Fruit fly (Drosophila melanogaster) whole organism, embryonic: ENCODE results near the gene Osi2.

Experiments
- Asciz ChIP-seq: fragments of 200-800 bp; sonication (Bioruptor generic); optimal IDR thresholded peaks from 2 replicates; lab custom pipeline; 2017; ENCODE audit warnings: missing biosample characterization, mild to moderate bottlenecking, missing genetic modification characterization, missing genetic modification reagents
- Blimp-1 ChIP-seq: fragments of 200-800 bp; sonication (Bioruptor generic); optimal IDR thresholded peaks from 3 replicates; lab custom pipeline; 2018; ENCODE audit warnings: missing biosample characterization, missing genetic modification characterization, mild to moderate bottlenecking, moderate library complexity, missing genetic modification reagents
- CG11504 ChIP-seq: fragments of 200-800 bp; sonication (Bioruptor generic); optimal IDR thresholded peaks from 3 replicates; lab custom pipeline; 2019; ENCODE audit warnings: missing biosample characterization, mild to moderate bottlenecking, missing genetic modification characterization, moderate library complexity
- CG16779 ChIP-seq: fragments of 200-800 bp; sonication (Bioruptor generic); IDR thresholded peaks from 2 replicates; pipeline ENCODE4 v1.3.6; 2022; ENCODE audit warnings: missing biosample characterization, missing genetic modification characterization
- CG17361 ChIP-seq: fragments of 200-800 bp; sonication (Bioruptor generic); IDR thresholded peaks from 3 replicates; pipeline ENCODE4 v1.3.6; 2022; ENCODE audit warnings: missing biosample characterization, missing genetic modification characterization
- CG18262 ChIP-seq: fragments of 200-800 bp; optimal IDR thresholded peaks from 3 replicates; lab custom pipeline; 2019; ENCODE audit warnings: missing biosample characterization, mild to moderate bottlenecking, missing genetic modification characterization, moderate library complexity
- CG2678 ChIP-seq: fragments of 200-800 bp; sonication (Bioruptor generic); optimal IDR thresholded peaks from 3 replicates; lab custom pipeline; 2019; ENCODE audit warnings: missing biosample characterization, mild to moderate bottlenecking, missing genetic modification characterization, moderate library complexity
- CG32532 ChIP-seq: fragments of 200-800 bp; sonication (Bioruptor generic); IDR thresholded peaks from 2 replicates; pipeline ENCODE4 v1.3.6; 2022; ENCODE audit warnings: missing biosample characterization, missing genetic modification characterization
- CG33557 ChIP-seq: fragments of 200-800 bp; sonication (Bioruptor generic); optimal IDR thresholded peaks from 2 replicates; lab custom pipeline; 2019; ENCODE audit warnings: missing biosample characterization, mild to moderate bottlenecking, missing genetic modification characterization, moderate library complexity
- CG34422 ChIP-seq: fragments of 200-800 bp; sonication (Bioruptor generic); IDR thresholded peaks from 3 replicates; pipeline ENCODE4 v1.3.6; 2022; ENCODE audit warnings: missing biosample characterization, missing genetic modification characterization
- CG7745 ChIP-seq: fragments of 200-800 bp; sonication (Bioruptor generic); optimal IDR thresholded peaks from 2 replicates; lab custom pipeline; 2018; ENCODE audit warnings: missing biosample characterization, mild to moderate bottlenecking, missing genetic modification characterization, moderate library complexity
- CG7839 ChIP-seq: fragments of 200-800 bp; sonication (Bioruptor generic); optimal IDR thresholded peaks from 3 replicates; lab custom pipeline; 2018; ENCODE audit warnings: missing biosample characterization, mild to moderate bottlenecking, missing genetic modification characterization, moderate library complexity
- CG9817 ChIP-seq: fragments of 200-800 bp; sonication (Bioruptor generic); optimal IDR thresholded peaks from 2 replicates; lab custom pipeline; 2018; ENCODE audit warnings: missing biosample characterization, mild to moderate bottlenecking, missing genetic modification characterization, moderate library complexity
- D ChIP-seq, 2 experiments: fragments of 200-800 bp in 1 of 2; fragments of >200 bp in 1 of 2; sonication (Bioruptor generic) in 1 of 2; optimal IDR thresholded peaks; 2 replicates in 1 of 2; 3 replicates in 1 of 2; lab custom pipeline; 2017; ENCODE audit warnings: mild to moderate bottlenecking in 1 of 2, missing biosample characterization in 1 of 2, missing genetic modification characterization in 1 of 2, missing genetic modification reagents in 1 of 2
- Ets65A ChIP-seq: fragments of 200-800 bp; sonication (Bioruptor generic); peaks from one replicate; lab custom pipeline; 2016; ENCODE audit warnings: missing biosample characterization, missing genetic modification characterization
- Hr78 ChIP-seq, 2 experiments: fragments of 200-800 bp in 1 of 2; fragments of >200 bp in 1 of 2; sonication (Bioruptor generic) in 1 of 2; optimal IDR thresholded peaks; 2 replicates each; lab custom pipeline; 2017 to 2019; ENCODE audit warnings: missing biosample characterization in 2 of 2, missing genetic modification characterization in 2 of 2, mild to moderate bottlenecking in 1 of 2, moderate library complexity in 1 of 2
- NC2α ChIP-seq: fragments of 200-800 bp; sonication (Bioruptor generic); optimal IDR thresholded peaks from 2 replicates; lab custom pipeline; 2016; ENCODE audit warnings: missing biosample characterization, missing genetic modification characterization
- Sox100B ChIP-seq: fragments of 200-800 bp; sonication (Bioruptor generic); optimal IDR thresholded peaks from 3 replicates; lab custom pipeline; 2018; ENCODE audit warnings: missing biosample characterization, mild to moderate bottlenecking, missing genetic modification characterization
- Sox102F ChIP-seq: fragments of 200-800 bp; sonication (Bioruptor generic); optimal IDR thresholded peaks from 2 replicates; lab custom pipeline; 2018; ENCODE audit warnings: missing biosample characterization, mild to moderate bottlenecking, missing genetic modification characterization, moderate library complexity
- Tbp ChIP-seq: fragments of >200 bp; optimal IDR thresholded peaks from 2 replicates; lab custom pipeline; 2018; ENCODE audit warnings: missing biosample characterization, missing genetic modification characterization
- Trl ChIP-seq, 3 experiments: fragments of >200 bp in 2 of 3; fragments of 200-800 bp in 1 of 3; sonication (Bioruptor generic) in 1 of 3; optimal IDR thresholded peaks; 2 replicates in 1 of 3; 3 replicates in 2 of 3; lab custom pipeline; 2016 to 2017; ENCODE audit warnings: missing biosample characterization in 1 of 3, missing genetic modification characterization in 1 of 3
- Xbp1 ChIP-seq: fragments of 200-800 bp; sonication (Bioruptor generic); optimal IDR thresholded peaks from 3 replicates; lab custom pipeline; 2016; ENCODE audit warnings: missing biosample characterization, mild to moderate bottlenecking, missing genetic modification characterization
- abd-A ChIP-seq: fragments of 200-800 bp; sonication (Bioruptor generic); optimal IDR thresholded peaks from 3 replicates; lab custom pipeline; 2019; ENCODE audit warnings: missing biosample characterization, mild to moderate bottlenecking, missing genetic modification characterization, moderate library complexity
- cad ChIP-seq: fragments of >200 bp; optimal IDR thresholded peaks from 2 replicates; lab custom pipeline; 2017; ENCODE audit warnings: missing biosample characterization, missing genetic modification characterization
- dmrt99B ChIP-seq: fragments of 200-800 bp; sonication (Bioruptor generic); optimal IDR thresholded peaks from 2 replicates; lab custom pipeline; 2018; ENCODE audit warnings: missing biosample characterization, mild to moderate bottlenecking, missing genetic modification characterization, moderate library complexity
- emc ChIP-seq: fragments of 200-800 bp; sonication (Bioruptor generic); optimal IDR thresholded peaks from 2 replicates; lab custom pipeline; 2016; ENCODE audit warnings: missing biosample characterization, missing genetic modification characterization
- gem ChIP-seq: fragments of 200-800 bp; sonication (Bioruptor generic); optimal IDR thresholded peaks from 2 replicates; lab custom pipeline; 2019; ENCODE audit warnings: missing biosample characterization, mild to moderate bottlenecking, missing genetic modification characterization, moderate library complexity
- kni ChIP-seq: fragments of 200-800 bp; sonication (Bioruptor generic); optimal IDR thresholded peaks from 3 replicates; lab custom pipeline; 2017; ENCODE audit warnings: mild to moderate bottlenecking, missing biosample characterization, missing genetic modification reagents, missing genetic modification characterization
- mirr ChIP-seq: fragments of 200-800 bp; sonication (Bioruptor generic); optimal IDR thresholded peaks from 3 replicates; lab custom pipeline; 2018; ENCODE audit warnings: missing biosample characterization, mild to moderate bottlenecking, missing genetic modification characterization
- nmo ChIP-seq: fragments of 200-800 bp; sonication (Bioruptor generic); optimal IDR thresholded peaks from 2 replicates; lab custom pipeline; 2018; ENCODE audit warnings: missing biosample characterization, mild to moderate bottlenecking, missing genetic modification characterization, moderate library complexity
- phol ChIP-seq: fragments of 200-800 bp; sonication (Bioruptor generic); optimal IDR thresholded peaks from 3 replicates; lab custom pipeline; 2018; ENCODE audit warnings: missing biosample characterization, mild to moderate bottlenecking, missing genetic modification characterization, moderate library complexity
- pros ChIP-seq: fragments of 200-800 bp; sonication (Bioruptor generic); optimal IDR thresholded peaks from 3 replicates; lab custom pipeline; 2019; ENCODE audit warnings: missing biosample characterization, mild to moderate bottlenecking, missing genetic modification characterization, moderate library complexity
- row ChIP-seq: fragments of 200-800 bp; sonication (Bioruptor generic); IDR thresholded peaks from 3 replicates; pipeline ENCODE4 v1.3.6; 2022; ENCODE audit warnings: missing biosample characterization, missing genetic modification characterization
- sens ChIP-seq: fragments of 200-800 bp; sonication (Bioruptor generic); peaks from one replicate; lab custom pipeline; 2016; ENCODE audit warnings: missing biosample characterization, missing genetic modification characterization
- sima ChIP-seq: fragments of 200-800 bp; sonication (Bioruptor generic); optimal IDR thresholded peaks from 2 replicates; lab custom pipeline; 2016; ENCODE audit warnings: missing biosample characterization, missing genetic modification characterization

Gene Osi2

DNA sequence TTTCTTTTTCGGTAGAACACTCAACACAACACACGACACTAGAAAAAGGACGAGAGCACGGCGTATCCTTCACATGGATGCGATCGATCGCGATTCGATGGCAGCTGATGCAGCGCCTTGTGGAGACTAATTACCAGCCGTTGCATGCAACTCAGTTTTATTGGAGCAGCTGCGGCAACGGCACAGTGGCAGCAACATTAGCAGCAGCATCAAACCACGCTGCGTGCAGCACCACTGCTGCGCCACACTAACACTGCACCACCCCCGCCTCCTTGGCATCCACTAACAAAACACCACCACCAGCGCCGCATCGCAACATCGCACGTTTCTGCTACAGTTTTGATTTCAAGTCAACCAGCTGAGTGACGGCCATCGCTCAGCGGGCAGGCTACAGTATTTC lies 12.5 kb downstream of the Osi2 start, which contains the start of gene Osi4:
Osi4 (minus strand) TSS at position 101 of the 400 bp plus-strand sequence.
- no peak for TF ChIP-seq CG9817
- TF ChIP-seq cad = no peak
- TF ChIP-seq CG16779 = no peak

dm6 chr3R:6222119-6222518 lies 12.9 kb downstream of the Osi2 start:
- TF ChIP-seq CG7839 (tag; lab: Kevin White, UChicago) (peak; percentile 16), D (optimal IDR thresholded peaks at IDR 0.05; lab: Kevin White, UChicago) (no peak), D (GFP tag; optimal IDR thresholded peaks at IDR 0.05; lab: Kevin White, UChicago) (peak; percentile 3), row (GFP tag; lab: Robert Waterston, UW) (0 out of 3 replicates have a peak, but pooled peaks have one; percentile 6), sens (GFP tag; lab: Kevin White, UChicago) (peak; percentile 49), CG33557 (GFP tag; lab: Kevin White, UChicago) (no peak), CG34422 (GFP tag; lab: Robert Waterston, UW) (no peak), Sox102F (GFP tag; lab: Kevin White, UChicago) (peak; percentile 1), dmrt99B (tag; lab: Kevin White, UChicago) (peak; percentile 17), emc (GFP tag; lab: Kevin White, UChicago) (no peak), nmo (peak; percentile 6), CG17361 (0 out of 3 replicates have a peak, but pooled peaks have one; percentile 31), CG11504 (peak; percentile 40), Sox100B (GFP tag; lab: Kevin White, UChicago) (peak; percentile 16), gem (peak; percentile 33), phol (peak; percentile 26), CG18262 (tag; lab: Kevin White, UChicago) (peak; percentile 31), Xbp1 (GFP tag; lab: Kevin White, UChicago) (no peak), CG2678 (tag; lab: Kevin White, UChicago) (peak; percentile 13)

DNA sequence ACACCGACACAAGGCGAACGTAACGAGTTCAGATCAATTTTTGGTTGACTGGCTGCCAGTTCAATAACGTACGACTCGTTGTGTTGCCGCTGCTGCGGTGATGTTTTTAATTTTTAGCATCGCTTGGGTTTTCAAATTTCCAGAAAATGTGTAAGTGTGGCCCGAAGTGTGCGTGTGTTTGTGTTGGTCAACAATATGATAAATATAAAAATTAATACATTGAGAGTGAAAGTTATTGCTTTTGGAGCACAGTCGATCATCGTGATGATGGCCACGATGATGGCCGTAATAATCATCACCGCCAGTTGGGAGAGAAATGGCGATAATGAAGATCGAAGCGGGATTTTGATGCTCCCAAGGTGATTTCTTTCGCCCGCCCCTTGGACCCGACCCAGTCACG lies 17.0 kb downstream of the Osi2 start:
- TF ChIP-seq mirr (GFP tag; lab: Kevin White, UChicago) = no peak
- TF ChIP-seq pros (GFP tag; lab: Kevin White, UChicago) = peak; percentile 14
- no peak for TF ChIP-seq sima (GFP tag; lab: Kevin White, UChicago)
- no peak for TF ChIP-seq NC2α
- TF ChIP-seq Trl (optimal IDR thresholded peaks at IDR 0.05; lab: Kevin White, UChicago) = no peak
- TF ChIP-seq Trl (GFP tag; optimal IDR thresholded peaks at IDR 0.05; lab: Kevin White, UChicago) = no peak
- no peak for TF ChIP-seq Tbp
- TF ChIP-seq Hr78 (GFP tag; optimal IDR thresholded peaks at IDR 0.05; lab: Kevin White, UChicago) = peak in 1 of 2 experiments; percentile 32
- peak; percentile 34 for TF ChIP-seq kni (GFP tag; lab: Kevin White, UChicago)
- peak; percentile 60 for TF ChIP-seq abd-A (tag; lab: Kevin White, UChicago)
- peak; percentile 75 for TF ChIP-seq CG7745 (tag; lab: Kevin White, UChicago)
- TF ChIP-seq Blimp-1 (GFP tag; lab: Kevin White, UChicago) = peak; percentile 93

DNA sequence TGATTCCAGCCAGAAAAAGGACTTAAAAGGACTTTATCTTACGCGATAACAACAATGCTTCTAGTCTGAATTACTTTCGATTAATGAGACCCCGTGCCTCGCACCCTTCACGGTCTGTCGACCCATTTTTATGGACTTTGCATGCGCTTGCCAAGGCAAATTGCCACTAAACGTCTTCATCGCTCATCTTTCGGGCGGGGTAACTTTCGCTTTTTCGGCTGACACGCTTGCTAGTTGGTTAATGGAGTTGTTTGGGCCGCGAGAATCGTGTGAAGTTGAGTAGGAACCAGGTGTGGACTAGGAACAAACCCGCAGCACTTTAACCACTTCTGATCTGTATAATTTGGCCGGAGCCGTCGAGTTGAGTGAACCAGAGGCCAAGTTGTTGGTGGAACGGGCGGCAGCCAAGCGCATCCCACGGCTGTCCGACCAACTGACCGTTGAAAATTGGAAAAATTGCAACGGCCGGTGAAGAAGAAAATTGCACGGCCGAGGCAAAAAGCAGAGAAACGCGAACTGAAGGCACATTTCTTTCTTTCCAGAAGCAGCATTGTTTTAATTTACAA lies 17.9 kb downstream of the Osi2 start, which contains the start of gene Osi5:
Osi5 (plus strand) TSS at position 516 of the 566 bp plus-strand sequence.
- no peak for TF ChIP-seq CG32532 (GFP tag; lab: Robert Waterston, UW)
- TF ChIP-seq Ets65A (GFP tag; lab: Kevin White, UChicago) = peak; percentile 4
- TF ChIP-seq Asciz = no peak
- peak; percentile 95 for TF ChIP-seq Blimp-1 (GFP tag; lab: Kevin White, UChicago)
